Fruit fly (Drosophila melanogaster) S2 (cell line): ENCODE measurements around the gene CG7149.

Experiments used
- CG8478 ChIP-seq: fragments of >200 bp; optimal IDR thresholded peaks from 2 replicates; lab custom pipeline; 2018
- CTCF ChIP-seq, 2 experiments: fragments of >200 bp; optimal IDR thresholded peaks; 2 replicates each; lab custom pipeline; 2018

DNA sequence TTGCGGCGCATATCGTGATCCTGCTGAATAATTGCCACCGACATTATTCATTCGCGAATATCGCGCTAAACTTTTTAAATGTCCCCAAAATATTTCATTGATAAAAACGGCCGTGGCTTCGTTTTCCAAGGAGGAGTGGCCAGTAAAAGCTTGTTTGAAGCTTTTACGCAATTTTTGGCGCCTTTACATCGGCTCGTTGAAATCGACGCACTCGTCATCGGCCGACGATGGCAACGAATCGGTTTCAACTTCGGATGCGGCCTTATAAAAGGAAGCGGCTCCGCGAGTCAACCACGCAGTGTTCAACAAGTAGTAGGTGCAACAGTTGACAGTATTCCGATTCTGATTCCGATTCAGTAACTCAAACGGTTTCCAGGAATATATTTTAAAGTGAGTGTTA lies 23.0 kb downstream of the CG7149 start, which contains the start of gene CG7191:
- TF ChIP-seq CTCF (optimal IDR thresholded peaks at IDR 0.05; lab: Kevin White, UChicago) (no peak), CG8478 (lab: Kevin White, UChicago) (no peak)
